Worm (Caenorhabditis elegans): ENCODE data around the gene bus-17.

ce11 chrX:15814548-15814947, 48.4 kb upstream of the bus-17 start:
- TF ChIP-seq ref-1 (GFP tag; conservative IDR thresholded peaks at IDR 0.05): no peak
- TF ChIP-seq T22C8.4 (GFP tag; IDR thresholded peaks at IDR 0.05): no peak
- no peak for TF ChIP-seq med-1 (GFP tag; optimal IDR thresholded peaks at IDR 0.05; ENCODE audit: insufficient read depth)
- TF ChIP-seq klf-2 (GFP tag; conservative IDR thresholded peaks at IDR 0.05): no peak
- TF ChIP-seq cog-1 (tag; optimal IDR thresholded peaks at IDR 0.05): no peak
- TF ChIP-seq ztf-29 (GFP tag; IDR thresholded peaks at IDR 0.05): no peak
- TF ChIP-seq tab-1 (GFP tag; IDR thresholded peaks at IDR 0.05): no peak
- no peak for TF ChIP-seq flt-1 (GFP tag; IDR thresholded peaks at IDR 0.05)
- TF ChIP-seq ztf-23 (GFP tag; IDR thresholded peaks at IDR 0.05): no peak
